Fruit fly (Drosophila melanogaster) whole organism, adult: Measurements from ENCODE around the gene Muc68E.

ENCODE experiments used
- CG11617 ChIP-seq: fragments of 200-800 bp; sonication (Bioruptor generic); optimal IDR thresholded peaks from 2 replicates; lab custom pipeline; 2017; ENCODE audit warnings: mild to moderate bottlenecking, missing biosample characterization, missing genetic modification reagents, missing genetic modification characterization
- CG14711 ChIP-seq: fragments of 200-800 bp; sonication (Bioruptor generic); optimal IDR thresholded peaks from 2 replicates; lab custom pipeline; 2018; ENCODE audit warnings: missing biosample characterization, mild to moderate bottlenecking, missing genetic modification characterization, moderate library complexity
- CG5204 ChIP-seq: fragments of 200-800 bp; sonication (Bioruptor generic); optimal IDR thresholded peaks from 2 replicates; lab custom pipeline; 2016; ENCODE audit warnings: missing biosample characterization, missing genetic modification characterization
- CG7101 ChIP-seq: fragments of 200-800 bp; sonication (Bioruptor generic); optimal IDR thresholded peaks from 2 replicates; lab custom pipeline; 2018; ENCODE audit warnings: missing biosample characterization, mild to moderate bottlenecking, missing genetic modification characterization, moderate library complexity
- Crg-1 ChIP-seq: fragments of 200-800 bp; sonication (Bioruptor generic); optimal IDR thresholded peaks from 2 replicates; lab custom pipeline; 2016; ENCODE audit warnings: missing biosample characterization, missing genetic modification characterization
- cic ChIP-seq: fragments of 200-800 bp; sonication (Bioruptor generic); optimal IDR thresholded peaks from 2 replicates; lab custom pipeline; 2017; ENCODE audit warnings: missing biosample characterization, mild to moderate bottlenecking, missing genetic modification characterization, moderate library complexity
- ovo ChIP-seq: fragments of 200-800 bp; sonication (Bioruptor generic); optimal IDR thresholded peaks from 2 replicates; lab custom pipeline; 2016; ENCODE audit warnings: missing biosample characterization, missing genetic modification characterization

DNA sequence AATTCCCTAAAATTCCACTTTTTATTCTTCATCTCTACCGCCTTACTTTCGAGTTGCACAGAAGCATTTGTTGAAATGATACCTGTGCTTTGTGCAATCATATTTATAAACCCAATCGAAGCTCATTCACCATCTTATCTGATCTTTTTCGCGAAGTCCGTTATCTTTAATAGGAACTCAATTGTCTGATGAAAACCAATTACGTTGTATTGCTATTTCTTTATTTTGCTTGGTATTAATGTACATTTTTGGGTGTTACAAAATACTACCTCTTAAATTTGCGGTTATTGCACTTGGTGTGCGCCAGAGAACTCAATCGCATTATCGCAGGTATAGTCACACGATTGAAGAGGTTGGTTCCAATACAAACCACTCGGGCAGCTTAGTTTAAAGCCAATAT, at the start of gene Muc68E:
- TF ChIP-seq CG14711 (tag; lab: Kevin White, UChicago): no peak
- TF ChIP-seq CG11617: no peak
- TF ChIP-seq Crg-1: no peak
- no peak for TF ChIP-seq CG5204 (GFP tag; lab: Kevin White, UChicago)
- TF ChIP-seq ovo (GFP tag; lab: Kevin White, UChicago): no peak
- no peak for TF ChIP-seq cic
- TF ChIP-seq CG7101 (tag; lab: Kevin White, UChicago): no peak
